Worm (Caenorhabditis elegans): ENCODE data around the gene R160.4.

DNA sequence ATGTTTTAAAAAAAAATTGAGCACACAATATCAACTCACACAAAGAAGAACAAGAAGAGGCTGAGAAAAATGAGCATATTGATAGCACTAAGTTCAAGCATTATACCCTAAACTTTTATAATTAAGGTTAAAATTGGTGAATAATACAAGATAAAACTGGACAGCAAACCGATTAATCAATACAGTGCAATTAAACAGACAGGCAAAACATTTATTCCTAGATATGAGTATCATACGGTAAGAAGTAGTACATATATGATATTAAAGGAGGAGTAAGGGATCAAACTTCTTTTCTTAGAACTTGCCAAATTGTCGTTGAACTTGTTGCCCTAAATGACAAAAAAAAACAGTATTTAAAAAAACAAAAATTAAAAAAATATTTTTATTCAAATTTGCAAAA lies 3.3 kb upstream of the R160.4 start, which contains the start of gene R160.14:
- TF ChIP-seq snpc-4 (tag; optimal IDR thresholded peaks at IDR 0.05) (no peak), ces-1 (GFP tag; optimal IDR thresholded peaks at IDR 0.05) (no peak), mep-1 (tag; optimal IDR thresholded peaks at IDR 0.05) (no peak)

Data from whole organism, mixed stage, embryonic.